Worm (Caenorhabditis elegans) whole organism, L1 larva: Measurements from ENCODE around the gene pbs-1.

ENCODE experiments used
- ceh-88 ChIP-seq: fragments of 200-800 bp; sonication (Bioruptor generic); IDR thresholded peaks from 2 replicates; pipeline ENCODE4 v1.3.6; 2022; ENCODE audit warnings: missing genetic modification characterization, missing compliant biosample characterization
- dpl-1 ChIP-seq, 3 experiments: fragments of 150-350 bp in 2 of 3; sonication (generic microtip) in 1 of 3; optimal IDR thresholded peaks; 2 replicates each; lab custom pipeline; 2014 to 2017; ENCODE audit warnings: missing biosample characterization in 3 of 3, missing genetic modification characterization in 3 of 3, missing genetic modification reagents in 3 of 3
- elt-2 ChIP-seq: sonication (generic microtip); optimal IDR thresholded peaks from 2 replicates; lab custom pipeline; 2016; ENCODE audit warnings: missing genetic modification characterization, mild to moderate bottlenecking, inconsistent platforms, missing compliant biosample characterization, missing genetic modification reagents
- lin-39 ChIP-seq: fragments of 150-350 bp; optimal IDR thresholded peaks from 2 replicates; lab custom pipeline; 2014; ENCODE audit warnings: missing biosample characterization, missing genetic modification reagents, missing genetic modification characterization
- snpc-4 ChIP-seq: fragments of 150-350 bp; optimal IDR thresholded peaks from 2 replicates; lab custom pipeline; 2014; ENCODE audit warnings: missing biosample characterization, missing genetic modification characterization
- unc-130 ChIP-seq: fragments of 150-350 bp; optimal IDR thresholded peaks from 2 replicates; lab custom pipeline; 2017; ENCODE audit warnings: missing biosample characterization, missing genetic modification characterization, inconsistent platforms

DNA sequence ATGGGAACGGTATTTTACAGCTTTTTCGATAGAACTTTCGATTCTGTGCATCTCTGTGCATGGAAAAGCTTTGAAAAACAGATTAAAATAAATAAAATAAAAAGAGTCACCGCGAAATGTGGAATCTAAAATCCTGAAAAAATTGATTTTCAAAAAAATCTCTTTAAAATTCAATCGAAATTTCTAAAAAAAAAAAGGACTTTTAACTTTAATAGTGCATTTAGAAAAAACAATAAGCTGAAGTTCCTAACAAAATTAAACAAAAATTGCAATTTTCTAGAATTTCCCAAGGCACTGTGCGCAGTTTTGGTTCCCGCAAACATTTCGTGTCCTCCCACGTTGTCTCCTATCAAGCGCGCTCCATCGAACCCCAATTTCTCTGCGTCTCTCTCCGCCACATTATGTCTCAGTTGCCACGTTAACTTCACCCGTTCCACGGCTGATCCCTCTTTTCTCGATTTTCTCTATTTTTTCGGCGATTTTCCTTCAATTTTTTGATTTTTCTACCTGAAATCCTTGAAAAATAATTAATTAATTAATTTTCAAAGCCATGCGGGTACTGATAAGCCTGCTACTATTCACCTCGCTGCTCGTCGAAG, 36.0 kb upstream of the pbs-1 start, which contains the start of the genes Y41D4A.6 and Y41D4A.4:
- TF ChIP-seq ceh-88 (GFP tag; lab: Robert Waterston, UW) (peak; percentile 73; the same call in 1 of the 2 replicates), snpc-4 (tag; lab: Kevin White, UChicago) (peak; percentile 54), dpl-1 (GFP tag; optimal IDR thresholded peaks at IDR 0.05; lab: Kevin White, UChicago) (peak; percentile 71 to 78 (median 75)), unc-130 (tag; lab: Kevin White, UChicago) (peak; percentile 84), elt-2 (tag; lab: Kevin White, UChicago) (peak; percentile 8), lin-39 (tag; lab: Kevin White, UChicago) (no peak)
